Worm (Caenorhabditis elegans) whole organism, midembryonic: ENCODE results near the gene gcy-34.

Experiments used
- flt-1 ChIP-seq: fragments of 200-800 bp; sonication (Bioruptor generic); IDR thresholded peaks from 2 replicates; pipeline ENCODE4 v1.3.6; 2022; ENCODE audit warnings: missing genetic modification characterization, missing compliant biosample characterization
- med-1 ChIP-seq: sonication (generic microtip); optimal IDR thresholded peaks from 2 replicates; lab custom pipeline; 2017; ENCODE audit warnings: missing genetic modification characterization, mild to moderate bottlenecking, missing compliant biosample characterization, antibody characterized with exemption, missing genetic modification reagents; ENCODE audit not compliant: insufficient read depth
- ztf-23 ChIP-seq: fragments of 200-800 bp; sonication (Bioruptor generic); IDR thresholded peaks from 2 replicates; pipeline ENCODE4 v1.3.6; 2022; ENCODE audit warnings: missing genetic modification reagents, missing genetic modification characterization, missing compliant biosample characterization
- ztf-29 ChIP-seq: fragments of 200-800 bp; sonication (Bioruptor generic); IDR thresholded peaks from 2 replicates; pipeline ENCODE4 v1.3.6; 2022; ENCODE audit warnings: missing genetic modification reagents, missing genetic modification characterization, missing compliant biosample characterization

ce11 chrV:13357652-13358281 lies 27.9 kb downstream of the gcy-34 start, which contains the start of gene F32H5.1:
- TF ChIP-seq flt-1 (GFP tag; lab: Robert Waterston, UW) (no peak), med-1 (GFP tag; lab: Kevin White, UChicago) (no peak), ztf-23 (GFP tag; lab: Robert Waterston, UW) (no peak), ztf-29 (GFP tag; lab: Robert Waterston, UW) (no peak)
